Worm (Caenorhabditis elegans) whole organism, L1 larva: ENCODE measurements around the gene jtr-1.

Experiments
- aly-2 ChIP-seq: fragments of 150-350 bp; optimal IDR thresholded peaks from 2 replicates; lab custom pipeline; 2014; ENCODE audit warnings: missing biosample characterization, missing genetic modification characterization
- ets-5 ChIP-seq: fragments of 200-800 bp; sonication (Bioruptor generic); IDR thresholded peaks from 2 replicates; pipeline ENCODE4 v1.3.6; 2022; ENCODE audit warnings: missing genetic modification characterization, missing compliant biosample characterization
- fkh-4 ChIP-seq: sonication (generic microtip); optimal IDR thresholded peaks from 2 replicates; lab custom pipeline; 2016; ENCODE audit warnings: missing compliant biosample characterization, missing genetic modification characterization, borderline replicate concordance
- nhr-11 ChIP-seq: fragments of 150-350 bp; optimal IDR thresholded peaks from 2 replicates; lab custom pipeline; 2014; ENCODE audit warnings: missing biosample characterization, missing genetic modification characterization
- nhr-76 ChIP-seq: sonication (generic microtip); optimal IDR thresholded peaks from 2 replicates; lab custom pipeline; 2017; ENCODE audit warnings: missing biosample characterization, missing genetic modification characterization
- unc-62 ChIP-seq: fragments of 150-350 bp; optimal IDR thresholded peaks from 2 replicates; lab custom pipeline; 2014; ENCODE audit warnings: missing biosample characterization, missing genetic modification reagents, missing genetic modification characterization
- unc-86 ChIP-seq: sonication (generic microtip); optimal IDR thresholded peaks from 2 replicates; lab custom pipeline; 2016; ENCODE audit warnings: missing genetic modification characterization, missing compliant biosample characterization

DNA sequence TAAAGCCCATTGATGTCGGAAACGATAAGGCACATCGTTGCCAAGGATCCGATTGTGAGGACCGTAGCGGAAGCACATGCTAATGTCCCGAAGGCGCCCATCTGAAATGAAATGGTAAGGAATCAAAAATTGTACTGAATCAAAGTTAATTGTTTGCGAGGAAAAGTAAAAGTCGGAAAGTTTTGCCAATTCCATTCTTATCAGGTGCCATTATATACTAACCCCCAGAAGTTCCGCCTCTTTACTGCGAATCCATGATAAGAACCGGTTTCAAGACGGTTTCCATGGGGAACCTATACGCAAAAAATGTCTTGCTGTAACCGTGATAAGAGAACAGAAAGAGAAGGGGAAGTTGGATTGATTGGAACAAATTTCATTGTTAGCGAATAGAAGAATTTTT, 40.0 kb downstream of the jtr-1 start, which contains the start of gene col-106:
- TF ChIP-seq ets-5 (GFP tag; lab: Robert Waterston, UW) = no peak
- no peak for TF ChIP-seq unc-86 (tag; lab: Kevin White, UChicago)
- TF ChIP-seq aly-2 (tag; lab: Kevin White, UChicago) = no peak
- TF ChIP-seq fkh-4 = no peak
- no peak for TF ChIP-seq nhr-11 (tag; lab: Kevin White, UChicago)
- no peak for TF ChIP-seq unc-62 (GFP tag; lab: Kevin White, UChicago)
- no peak for TF ChIP-seq nhr-76 (tag; lab: Kevin White, UChicago)
